1 fruit fly cellular context compared by ENCODE assay signal in genomic region chrX:19615990-19616663, dm6.
TF ChIP-seq lines count a peak whose summit lies in the region.

TSS of gene CG14210 (plus strand) at chrX:19616196.

TF ChIP-seq in whole organism, embryonic, 481 proteins besides CTCF, POLR2A, EP300 and RAD21 (continued from another document):
- TF ChIP-seq unc-4 (GFP tag; IDR thresholded peaks at IDR 0.05; lab: Robert Waterston, UW; ENCODE audit: partially characterized antibody) (peak; percentile 64), gro (GFP tag; optimal IDR thresholded peaks at IDR 0.05; lab: Kevin White, UChicago) (no peak), CG14710 (tag; optimal IDR thresholded peaks at IDR 0.05; lab: Kevin White, UChicago) (peak; percentile 12), emc (GFP tag; optimal IDR thresholded peaks at IDR 0.05; lab: Kevin White, UChicago) (no peak), sna (GFP tag; IDR thresholded peaks at IDR 0.05; lab: Robert Waterston, UW; ENCODE audit: partially characterized antibody) (peak; percentile 44; the same call in 1 of the 2 replicates), inv (GFP tag; IDR thresholded peaks at IDR 0.05; lab: Robert Waterston, UW; ENCODE audit: partially characterized antibody) (peak; percentile 48; the same call in 1 of the 2 replicates), sug (tag; optimal IDR thresholded peaks at IDR 0.05; lab: Kevin White, UChicago) (peak; percentile 25), bsh (GFP tag; optimal IDR thresholded peaks at IDR 0.05; lab: Kevin White, UChicago) (no peak), Elba2 (GFP tag; optimal IDR thresholded peaks at IDR 0.05; lab: Kevin White, UChicago) (no peak), vnd (GFP tag; IDR thresholded peaks at IDR 0.05; lab: Robert Waterston, UW; ENCODE audit: partially characterized antibody) (peak; percentile 65), CG6689 (GFP tag; IDR thresholded peaks at IDR 0.05; lab: Robert Waterston, UW) (no peak), hth (optimal IDR thresholded peaks at IDR 0.05; lab: Kevin White, UChicago) (no peak), CG1529 (GFP tag; optimal IDR thresholded peaks at IDR 0.05; lab: Kevin White, UChicago) (no peak), chinmo (GFP tag; IDR thresholded peaks at IDR 0.05; lab: Robert Waterston, UW; ENCODE audit: partially characterized antibody) (0 out of 4 replicates have a peak, but pooled peaks have one; percentile 55), cas (GFP tag; IDR thresholded peaks at IDR 0.05; lab: Robert Waterston, UW) (no peak), mirr (GFP tag; optimal IDR thresholded peaks at IDR 0.05; lab: Kevin White, UChicago) (peak; percentile 8), CG17612 (GFP tag; IDR thresholded peaks at IDR 0.05; lab: Robert Waterston, UW) (no peak), amos (GFP tag; IDR thresholded peaks at IDR 0.05; lab: Robert Waterston, UW; ENCODE audit: partially characterized antibody) (peak; percentile 56; the same call in 1 of the 2 replicates), twi (tag; optimal IDR thresholded peaks at IDR 0.05; lab: Kevin White, UChicago) (peak; percentile 30), psq (GFP tag; optimal IDR thresholded peaks at IDR 0.05; lab: Kevin White, UChicago) (no peak), tio (GFP tag; optimal IDR thresholded peaks at IDR 0.05; lab: Kevin White, UChicago) (no peak), CG7963 (GFP tag; IDR thresholded peaks at IDR 0.05; lab: Robert Waterston, UW; ENCODE audit: partially characterized antibody) (peak; percentile 66; the same call in 2 of the 3 replicates), CG17186 (GFP tag; optimal IDR thresholded peaks at IDR 0.05; lab: Kevin White, UChicago) (peak; percentile 37), CG11093 (GFP tag; IDR thresholded peaks at IDR 0.05; lab: Robert Waterston, UW) (no peak), schlank (tag; optimal IDR thresholded peaks at IDR 0.05; lab: Kevin White, UChicago) (no peak), PHDP (tag; optimal IDR thresholded peaks at IDR 0.05; lab: Kevin White, UChicago) (no peak), peb (GFP tag; IDR thresholded peaks at IDR 0.05; lab: Robert Waterston, UW) (no peak), CG15073 (GFP tag; optimal IDR thresholded peaks at IDR 0.05; lab: Kevin White, UChicago) (no peak), Doc3 (GFP tag; IDR thresholded peaks at IDR 0.05; lab: Robert Waterston, UW; ENCODE audit: partially characterized antibody) (peak; percentile 49; the same call in 2 of the 3 replicates), grn (GFP tag; optimal IDR thresholded peaks at IDR 0.05; lab: Kevin White, UChicago) (no peak), Fer2 (tag; optimal IDR thresholded peaks at IDR 0.05; lab: Kevin White, UChicago) (no peak), jing (GFP tag; optimal IDR thresholded peaks at IDR 0.05; lab: Kevin White, UChicago) (no peak), Hr3 (GFP tag; optimal IDR thresholded peaks at IDR 0.05; lab: Kevin White, UChicago) (no peak), CG2116 (GFP tag; optimal IDR thresholded peaks at IDR 0.05; lab: Kevin White, UChicago) (peak; percentile 97), crp (GFP tag; optimal IDR thresholded peaks at IDR 0.05; lab: Kevin White, UChicago) (peak; percentile 3 to 84), Hey (tag; optimal IDR thresholded peaks at IDR 0.05; lab: Kevin White, UChicago) (no peak), mld (GFP tag; IDR thresholded peaks at IDR 0.05; lab: Robert Waterston, UW; ENCODE audit: partially characterized antibody) (0 out of 3 replicates have a peak, but pooled peaks have one; percentile 53), HLH4C (GFP tag; IDR thresholded peaks at IDR 0.05; lab: Robert Waterston, UW; ENCODE audit: partially characterized antibody) (peak; percentile 84), CG16813 (GFP tag; IDR thresholded peaks at IDR 0.05; lab: Robert Waterston, UW; ENCODE audit: partially characterized antibody) (peak; percentile 62), usp (GFP tag; optimal IDR thresholded peaks at IDR 0.05; lab: Kevin White, UChicago) (no peak), dm (GFP tag; optimal IDR thresholded peaks at IDR 0.05; lab: Kevin White, UChicago) (peak; percentile 90), stwl (tag; optimal IDR thresholded peaks at IDR 0.05; lab: Kevin White, UChicago) (peak; percentile 40), pum (GFP tag; optimal IDR thresholded peaks at IDR 0.05; lab: Kevin White, UChicago) (no peak), CG3281 (GFP tag; optimal IDR thresholded peaks at IDR 0.05; lab: Kevin White, UChicago) (no peak), Med (GFP tag; lab: Kevin White, UChicago) (peak; percentile 7), hbn (GFP tag; IDR thresholded peaks at IDR 0.05; lab: Robert Waterston, UW; ENCODE audit: partially characterized antibody) (peak; percentile 60), Atf3 (GFP tag; optimal IDR thresholded peaks at IDR 0.05; lab: Kevin White, UChicago) (no peak), Dp (GFP tag; optimal IDR thresholded peaks at IDR 0.05; lab: Kevin White, UChicago) (peak; percentile 84), Max (GFP tag; optimal IDR thresholded peaks at IDR 0.05; lab: Kevin White, UChicago) (peak; percentile 69), exex (tag; optimal IDR thresholded peaks at IDR 0.05; lab: Kevin White, UChicago) (no peak), luna (GFP tag; optimal IDR thresholded peaks at IDR 0.05; lab: Kevin White, UChicago) (no peak), Dref (GFP tag; IDR thresholded peaks at IDR 0.05; lab: Robert Waterston, UW) (peak; percentile 84), CG3163 (GFP tag; optimal IDR thresholded peaks at IDR 0.05; lab: Kevin White, UChicago) (no peak), CG34224 (GFP tag; IDR thresholded peaks at IDR 0.05; lab: Robert Waterston, UW; ENCODE audit: partially characterized antibody) (peak; percentile 73), cwo (GFP tag; optimal IDR thresholded peaks at IDR 0.05; lab: Kevin White, UChicago) (peak; percentile 77)
